Fruit fly (Drosophila melanogaster): ENCODE results near the gene Ptp61F.

Gene Ptp61F

dm6 chr3L:1376014-1376745 is 98.9 kb downstream of the Ptp61F start (continued):
- TF ChIP-seq ap (GFP tag; IDR thresholded peaks at IDR 0.05) = 0 out of 2 replicates have a peak, but pooled peaks have one; percentile 17
- no peak for TF ChIP-seq Chrac-16 (GFP tag; optimal IDR thresholded peaks at IDR 0.05)
- TF ChIP-seq CG3995 (GFP tag; optimal IDR thresholded peaks at IDR 0.05) = no peak
- TF ChIP-seq oc (tag; optimal IDR thresholded peaks at IDR 0.05) = peak; percentile 70
- no peak for TF ChIP-seq Stat92E (GFP tag; optimal IDR thresholded peaks at IDR 0.05)
- no peak for TF ChIP-seq CG11247 (GFP tag; IDR thresholded peaks at IDR 0.05)
- no peak for TF ChIP-seq Lpt (GFP tag; optimal IDR thresholded peaks at IDR 0.05)
- TF ChIP-seq lilli (GFP tag; optimal IDR thresholded peaks at IDR 0.05) = peak; percentile 25
- TF ChIP-seq CG1792 (GFP tag; optimal IDR thresholded peaks at IDR 0.05) = no peak
- TF ChIP-seq CG18476 (GFP tag; optimal IDR thresholded peaks at IDR 0.05) = no peak
- TF ChIP-seq Adf1 (GFP tag; IDR thresholded peaks at IDR 0.05) = no peak
- TF ChIP-seq Tbp (GFP tag; optimal IDR thresholded peaks at IDR 0.05) = no peak
- no peak for TF ChIP-seq Dip2 (GFP tag; IDR thresholded peaks at IDR 0.05)
- no peak for TF ChIP-seq CG31224 (GFP tag; IDR thresholded peaks at IDR 0.05)
- peak; percentile 43 for TF ChIP-seq lmd (GFP tag; IDR thresholded peaks at IDR 0.05)
- TF ChIP-seq chif (GFP tag; optimal IDR thresholded peaks at IDR 0.05) = peak; percentile 31 to 35

dm6 chr3L:1374438-1375133 is 100.5 kb downstream of the Ptp61F start:
- TF ChIP-seq CG7556 (GFP tag; optimal IDR thresholded peaks at IDR 0.05) (no peak), kay (GFP tag; optimal IDR thresholded peaks at IDR 0.05) (peak; percentile 4), sd (tag; optimal IDR thresholded peaks at IDR 0.05) (peak; percentile 86), Hr78 (GFP tag; optimal IDR thresholded peaks at IDR 0.05) (peak in 1 of 2 experiments; percentile 1), chinmo (GFP tag; IDR thresholded peaks at IDR 0.05; ENCODE audit: partially characterized antibody) (peak; percentile 41; the same call in 1 of the 4 replicates), CG6175 (GFP tag; IDR thresholded peaks at IDR 0.05) (0 out of 3 replicates have a peak, but pooled peaks have one; percentile 20), C15 (GFP tag; IDR thresholded peaks at IDR 0.05) (no peak), CG8765 (GFP tag; IDR thresholded peaks at IDR 0.05) (no peak), CG12769 (tag; optimal IDR thresholded peaks at IDR 0.05) (peak; percentile 19), prd (optimal IDR thresholded peaks at IDR 0.05) (no peak), prd (GFP tag; IDR thresholded peaks at IDR 0.05) (no peak; the same call in 2 of the 3 replicates), vfl (GFP tag; optimal IDR thresholded peaks at IDR 0.05) (no peak), onecut (GFP tag; IDR thresholded peaks at IDR 0.05) (peak; percentile 63), dati (GFP tag; IDR thresholded peaks at IDR 0.05) (no peak), CG12391 (tag; optimal IDR thresholded peaks at IDR 0.05) (peak; percentile 6), CG31441 (GFP tag; IDR thresholded peaks at IDR 0.05) (0 out of 2 replicates have a peak, but pooled peaks have one; percentile 37), Eip74EF (GFP tag; optimal IDR thresholded peaks at IDR 0.05) (no peak), usp (GFP tag; optimal IDR thresholded peaks at IDR 0.05) (no peak), Antp (GFP tag; optimal IDR thresholded peaks at IDR 0.05) (no peak), gsb (GFP tag; IDR thresholded peaks at IDR 0.05) (no peak), sisA (GFP tag; IDR thresholded peaks at IDR 0.05) (0 out of 2 replicates have a peak, but pooled peaks have one; percentile 24), Hr51 (GFP tag; optimal IDR thresholded peaks at IDR 0.05) (peak in 1 of 2 experiments; percentile 8), CG6689 (GFP tag; IDR thresholded peaks at IDR 0.05) (0 out of 2 replicates have a peak, but pooled peaks have one; percentile 26), lbe (GFP tag; optimal IDR thresholded peaks at IDR 0.05) (peak; percentile 38), D19B (GFP tag; optimal IDR thresholded peaks at IDR 0.05) (no peak), nmo (GFP tag; optimal IDR thresholded peaks at IDR 0.05) (peak; percentile 18), lola (GFP tag; optimal IDR thresholded peaks at IDR 0.05) (no peak), row (GFP tag; IDR thresholded peaks at IDR 0.05) (0 out of 3 replicates have a peak, but pooled peaks have one; percentile 18), sima (GFP tag; optimal IDR thresholded peaks at IDR 0.05) (no peak), CG30403 (GFP tag; optimal IDR thresholded peaks at IDR 0.05) (peak; percentile 7), CG2889 (GFP tag; IDR thresholded peaks at IDR 0.05) (no peak), CG8388 (GFP tag; optimal IDR thresholded peaks at IDR 0.05) (peak; percentile 29)

Data from whole organism, embryonic.